Worm (Caenorhabditis elegans) whole organism, mixed stage, embryonic: Measurements from ENCODE around the gene T27A8.2.

Source experiments
- M03D4.4 ChIP-seq: sonication (generic microtip); optimal IDR thresholded peaks from 2 replicates; lab custom pipeline; 2017; ENCODE audit warnings: mild to moderate bottlenecking, missing genetic modification characterization, missing compliant biosample characterization
- bed-3 ChIP-seq: fragments of 200-800 bp; sonication (Bioruptor generic); optimal IDR thresholded peaks from 3 replicates; lab custom pipeline; 2018; ENCODE audit warnings: mild to moderate bottlenecking, missing genetic modification characterization, moderate library complexity, missing compliant biosample characterization
- blmp-1 ChIP-seq: fragments of 150-350 bp; optimal IDR thresholded peaks from 2 replicates; lab custom pipeline; 2014; ENCODE audit warnings: missing biosample characterization, missing genetic modification characterization
- ceh-39 ChIP-seq: fragments of 150-350 bp; optimal IDR thresholded peaks from 2 replicates; lab custom pipeline; 2014; ENCODE audit warnings: missing biosample characterization, missing genetic modification characterization
- ceh-43 ChIP-seq: fragments of 200-800 bp; sonication (Bioruptor generic); optimal IDR thresholded peaks from 2 replicates; lab custom pipeline; 2018; ENCODE audit warnings: mild to moderate bottlenecking, missing genetic modification characterization, moderate library complexity, missing compliant biosample characterization
- ceh-83 ChIP-seq: fragments of 200-800 bp; sonication (Bioruptor generic); optimal IDR thresholded peaks from 2 replicates; lab custom pipeline; 2018; ENCODE audit warnings: mild to moderate bottlenecking, missing genetic modification characterization, missing compliant biosample characterization
- ces-1 ChIP-seq: fragments of 150-350 bp; optimal IDR thresholded peaks from 2 replicates; lab custom pipeline; 2014; ENCODE audit warnings: missing biosample characterization, missing genetic modification reagents, missing genetic modification characterization
- cnd-1 ChIP-seq: fragments of 200-800 bp; sonication (Bioruptor generic); optimal IDR thresholded peaks from 2 replicates; lab custom pipeline; 2018; ENCODE audit warnings: mild to moderate bottlenecking, missing genetic modification characterization, missing compliant biosample characterization
- drap-1 ChIP-seq: fragments of 200-800 bp; sonication (Bioruptor generic); optimal IDR thresholded peaks from 3 replicates; lab custom pipeline; 2018; ENCODE audit warnings: mild to moderate bottlenecking, missing genetic modification characterization, missing compliant biosample characterization
- elt-1 ChIP-seq: sonication (generic microtip); optimal IDR thresholded peaks from 2 replicates; lab custom pipeline; 2017; ENCODE audit warnings: missing genetic modification characterization, mild to moderate bottlenecking, missing compliant biosample characterization, antibody characterized with exemption, moderate library complexity, borderline replicate concordance; ENCODE audit not compliant: insufficient read depth
- flh-1 ChIP-seq: fragments of 200-800 bp; sonication (Bioruptor generic); optimal IDR thresholded peaks from 2 replicates; lab custom pipeline; 2018; ENCODE audit warnings: mild to moderate bottlenecking, missing genetic modification characterization, moderate library complexity, missing compliant biosample characterization
- ham-2 ChIP-seq: fragments of 200-800 bp; sonication (Bioruptor generic); optimal IDR thresholded peaks from 2 replicates; lab custom pipeline; 2018; ENCODE audit warnings: mild to moderate bottlenecking, missing genetic modification characterization, missing compliant biosample characterization
- hlh-1 ChIP-seq: fragments of 150-350 bp; optimal IDR thresholded peaks from 2 replicates; lab custom pipeline; 2014; ENCODE audit warnings: missing biosample characterization, missing genetic modification reagents, missing genetic modification characterization
- lin-13 ChIP-seq: fragments of 150-350 bp; optimal IDR thresholded peaks from 2 replicates; lab custom pipeline; 2014; ENCODE audit warnings: missing biosample characterization, missing genetic modification characterization
- lin-32 ChIP-seq: fragments of 200-800 bp; sonication (Bioruptor generic); optimal IDR thresholded peaks from 2 replicates; lab custom pipeline; 2018; ENCODE audit warnings: mild to moderate bottlenecking, missing genetic modification characterization, missing compliant biosample characterization
- lsy-2 ChIP-seq: fragments of 150-350 bp; optimal IDR thresholded peaks from 2 replicates; lab custom pipeline; 2014; ENCODE audit warnings: missing biosample characterization, missing genetic modification characterization
- mab-5 ChIP-seq: fragments of 150-350 bp; optimal IDR thresholded peaks from 2 replicates; lab custom pipeline; 2014; ENCODE audit warnings: missing biosample characterization, missing genetic modification characterization
- mep-1 ChIP-seq: fragments of 150-350 bp; optimal IDR thresholded peaks from 2 replicates; lab custom pipeline; 2017; ENCODE audit warnings: missing biosample characterization, missing genetic modification reagents, missing genetic modification characterization, inconsistent platforms
- mls-2 ChIP-seq: sonication (generic microtip); optimal IDR thresholded peaks from 2 replicates; lab custom pipeline; 2016; ENCODE audit warnings: mild to moderate bottlenecking, missing genetic modification characterization, moderate library complexity, missing compliant biosample characterization
- nhr-12 ChIP-seq: fragments of 150-350 bp; optimal IDR thresholded peaks from 2 replicates; lab custom pipeline; 2014; ENCODE audit warnings: missing biosample characterization, missing genetic modification characterization
- nhr-2 ChIP-seq: fragments of 150-350 bp; optimal IDR thresholded peaks from 2 replicates; lab custom pipeline; 2014; ENCODE audit warnings: missing biosample characterization, missing genetic modification characterization
- nhr-237 ChIP-seq: fragments of 150-350 bp; optimal IDR thresholded peaks from 2 replicates; lab custom pipeline; 2014; ENCODE audit warnings: missing biosample characterization, missing genetic modification characterization
- nhr-28 ChIP-seq: fragments of 150-350 bp; optimal IDR thresholded peaks from 2 replicates; lab custom pipeline; 2014; ENCODE audit warnings: missing biosample characterization, missing genetic modification characterization
- pha-4 ChIP-seq: fragments of 150-350 bp; optimal IDR thresholded peaks from 2 replicates; lab custom pipeline; 2018; ENCODE audit warnings: missing biosample characterization, missing genetic modification reagents, missing genetic modification characterization
- sem-2 ChIP-seq: fragments of 200-800 bp; sonication (Bioruptor generic); optimal IDR thresholded peaks from 2 replicates; lab custom pipeline; 2018; ENCODE audit warnings: mild to moderate bottlenecking, missing genetic modification characterization, missing compliant biosample characterization
- snpc-4 ChIP-seq: fragments of 150-350 bp; optimal IDR thresholded peaks from 2 replicates; lab custom pipeline; 2014; ENCODE audit warnings: missing biosample characterization, missing genetic modification characterization
- sptf-1 ChIP-seq: sonication (generic microtip); optimal IDR thresholded peaks from 2 replicates; lab custom pipeline; 2017; ENCODE audit warnings: mild to moderate bottlenecking, missing genetic modification characterization, moderate library complexity, missing compliant biosample characterization
- tbx-8 ChIP-seq: fragments of 200-800 bp; sonication (Bioruptor generic); optimal IDR thresholded peaks from 2 replicates; lab custom pipeline; 2018; ENCODE audit warnings: mild to moderate bottlenecking, missing genetic modification characterization, moderate library complexity, missing compliant biosample characterization
- unc-120 ChIP-seq: sonication (generic microtip); optimal IDR thresholded peaks from 2 replicates; lab custom pipeline; 2017; ENCODE audit warnings: missing genetic modification characterization, missing compliant biosample characterization; ENCODE audit not compliant: poor library complexity, severe bottlenecking
- unc-39 ChIP-seq: fragments of 150-350 bp; optimal IDR thresholded peaks from 2 replicates; lab custom pipeline; 2014; ENCODE audit warnings: missing biosample characterization, missing genetic modification characterization
- unc-62 ChIP-seq: fragments of 150-350 bp; optimal IDR thresholded peaks from 2 replicates; lab custom pipeline; 2014; ENCODE audit warnings: missing biosample characterization, missing genetic modification reagents, missing genetic modification characterization
- zip-8 ChIP-seq: fragments of 150-350 bp; optimal IDR thresholded peaks from 2 replicates; lab custom pipeline; 2014; ENCODE audit warnings: missing biosample characterization, missing genetic modification characterization
- ztf-11 ChIP-seq: fragments of 150-350 bp; optimal IDR thresholded peaks from 2 replicates; lab custom pipeline; 2014; ENCODE audit warnings: missing biosample characterization, missing genetic modification characterization

T27A8.2 gene

ce11 chrX:16040207-16040716 lies 18.5 kb downstream of the T27A8.2 start, which contains the start of gene B0395.3:
Gene B0395.3 (minus strand): TSS chrX:16040257.
- TF ChIP-seq M03D4.4 (peak; percentile 64), nhr-2 (no peak), sem-2 (no peak), mab-5 (tag; lab: Kevin White, UChicago) (no peak), tbx-8 (GFP tag; lab: Kevin White, UChicago) (no peak), snpc-4 (tag; lab: Kevin White, UChicago) (no peak), elt-1 (no peak), ces-1 (GFP tag; lab: Kevin White, UChicago) (peak; percentile 85), unc-120 (tag; lab: Kevin White, UChicago) (peak; percentile 14), hlh-1 (tag; lab: Kevin White, UChicago) (peak; percentile 60), lsy-2 (tag; lab: Kevin White, UChicago) (no peak), drap-1 (GFP tag; lab: Kevin White, UChicago) (no peak), cnd-1 (tag; lab: Kevin White, UChicago) (peak; percentile 27), mls-2 (tag; lab: Kevin White, UChicago) (peak; percentile 64), nhr-237 (tag; lab: Kevin White, UChicago) (no peak), unc-62 (GFP tag; lab: Kevin White, UChicago) (no peak), mep-1 (tag; lab: Kevin White, UChicago) (peak; percentile 12), ceh-43 (GFP tag; lab: Kevin White, UChicago) (no peak), lin-13 (no peak), ztf-11 (tag; lab: Kevin White, UChicago) (no peak), nhr-12 (tag; lab: Kevin White, UChicago) (no peak), sptf-1 (tag; lab: Kevin White, UChicago) (peak; percentile 74), ham-2 (GFP tag; lab: Kevin White, UChicago) (peak; percentile 20), ceh-83 (GFP tag; lab: Kevin White, UChicago) (no peak)

- TF ChIP-seq unc-39 (tag; lab: Kevin White, UChicago) (no peak), ces-1 (GFP tag; lab: Kevin White, UChicago) (no peak), flh-1 (GFP tag; lab: Kevin White, UChicago) (no peak), sem-2 (no peak), nhr-12 (tag; lab: Kevin White, UChicago) (no peak), lsy-2 (tag; lab: Kevin White, UChicago) (no peak), blmp-1 (tag; lab: Kevin White, UChicago) (no peak), ham-2 (GFP tag; lab: Kevin White, UChicago) (no peak), nhr-237 (tag; lab: Kevin White, UChicago) (no peak), nhr-2 (no peak), zip-8 (tag; lab: Kevin White, UChicago) (no peak), cnd-1 (tag; lab: Kevin White, UChicago) (no peak), elt-1 (no peak), unc-62 (GFP tag; lab: Kevin White, UChicago) (no peak), mep-1 (tag; lab: Kevin White, UChicago) (no peak), drap-1 (GFP tag; lab: Kevin White, UChicago) (no peak), ceh-39 (tag; lab: Kevin White, UChicago) (no peak), ceh-43 (GFP tag; lab: Kevin White, UChicago) (no peak), unc-120 (tag; lab: Kevin White, UChicago) (no peak)
- TF ChIP-seq, all 35 proteins: peak for 0
These were observed 19.6 kb downstream of the T27A8.2 start for ce11 chrX:16039173-16039572.

- TF ChIP-seq mls-2 (tag; lab: Kevin White, UChicago) (no peak), unc-120 (tag; lab: Kevin White, UChicago) (no peak), bed-3 (GFP tag; lab: Kevin White, UChicago) (no peak), M03D4.4 (no peak), nhr-28 (tag; lab: Kevin White, UChicago) (no peak), pha-4 (tag; lab: Kevin White, UChicago) (no peak), elt-1 (no peak), lin-32 (no peak), flh-1 (GFP tag; lab: Kevin White, UChicago) (no peak), nhr-2 (no peak), nhr-12 (tag; lab: Kevin White, UChicago) (no peak), unc-39 (tag; lab: Kevin White, UChicago) (no peak)
- TF ChIP-seq, all 35 proteins: peak for 0
These were observed 28.2 kb downstream of the T27A8.2 start, which contains the start of gene mboa-1 for ce11 chrX:16030506-16030905. Gene mboa-1 (plus strand): TSS chrX:16030806.
